Fruit fly (Drosophila melanogaster): Measurements from ENCODE around the gene CG46306.

The CG46306 gene

DNA sequence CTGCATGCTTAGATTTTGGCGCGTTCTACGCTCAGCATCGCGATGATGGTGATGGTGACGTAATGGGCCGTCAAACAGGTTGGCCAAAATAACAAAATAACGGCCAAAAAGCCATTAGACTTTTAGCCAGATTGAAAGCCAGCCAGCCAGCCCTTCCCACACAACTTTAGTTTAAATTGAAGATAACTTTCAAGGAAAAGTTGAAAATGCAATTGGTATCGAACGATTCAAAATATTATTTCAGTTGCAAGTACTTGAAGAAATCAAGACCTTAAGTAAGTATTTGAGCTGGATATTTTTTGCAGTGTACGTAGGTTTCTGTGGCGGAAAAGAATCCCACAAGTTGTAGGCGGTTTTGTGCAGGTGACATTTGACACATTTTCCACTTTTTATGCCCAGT, 54.3 kb downstream of the CG46306 start (continued):
- TF ChIP-seq CG8924 (tag; optimal IDR thresholded peaks at IDR 0.05) (peak; percentile 17), CG30431 (GFP tag; optimal IDR thresholded peaks at IDR 0.05) (no peak), CG6791 (GFP tag; IDR thresholded peaks at IDR 0.05; ENCODE audit: partially characterized antibody) (no peak), ase (GFP tag; IDR thresholded peaks at IDR 0.05) (no peak), CG3726 (GFP tag; IDR thresholded peaks at IDR 0.05) (no peak), CG18764 (GFP tag; optimal IDR thresholded peaks at IDR 0.05) (no peak), fd96Cb (tag; optimal IDR thresholded peaks at IDR 0.05) (no peak), tio (GFP tag; optimal IDR thresholded peaks at IDR 0.05) (no peak), CG4820 (GFP tag; optimal IDR thresholded peaks at IDR 0.05) (no peak), Pdp1 (GFP tag; optimal IDR thresholded peaks at IDR 0.05) (peak; percentile 11 to 62), CG31388 (GFP tag; optimal IDR thresholded peaks at IDR 0.05) (no peak), Vsx1 (GFP tag; optimal IDR thresholded peaks at IDR 0.05) (no peak), CG10366 (GFP tag; IDR thresholded peaks at IDR 0.05) (no peak), CG13287 (GFP tag; IDR thresholded peaks at IDR 0.05; ENCODE audit: partially characterized antibody) (no peak), YL-1 (GFP tag; optimal IDR thresholded peaks at IDR 0.05) (no peak), CG4707 (GFP tag; optimal IDR thresholded peaks at IDR 0.05) (no peak), gt (GFP tag; IDR thresholded peaks at IDR 0.05) (no peak), Eip74EF (GFP tag; optimal IDR thresholded peaks at IDR 0.05) (peak in 1 of 2 experiments; percentile 14), aop (GFP tag; IDR thresholded peaks at IDR 0.05) (no peak), Side (GFP tag; optimal IDR thresholded peaks at IDR 0.05) (peak; percentile 24), gro (GFP tag; optimal IDR thresholded peaks at IDR 0.05) (peak; percentile 65), tup (GFP tag; optimal IDR thresholded peaks at IDR 0.05) (no peak), her (GFP tag; optimal IDR thresholded peaks at IDR 0.05) (peak; percentile 13), CrebB (tag; optimal IDR thresholded peaks at IDR 0.05) (no peak), Deaf1 (tag; optimal IDR thresholded peaks at IDR 0.05) (no peak), p53 (GFP tag; optimal IDR thresholded peaks at IDR 0.05) (no peak), jigr1 (GFP tag; IDR thresholded peaks at IDR 0.05) (no peak), HLH54F (GFP tag; optimal IDR thresholded peaks at IDR 0.05) (peak; percentile 23), mam (GFP tag; optimal IDR thresholded peaks at IDR 0.05) (peak; percentile 34), esg (GFP tag; conservative IDR thresholded peaks at IDR 0.05) (no peak), slp2 (GFP tag; optimal IDR thresholded peaks at IDR 0.05) (no peak), zfh2 (GFP tag; optimal IDR thresholded peaks at IDR 0.05) (peak; percentile 41), pb (GFP tag; optimal IDR thresholded peaks at IDR 0.05) (peak; percentile 29), Hand (GFP tag; optimal IDR thresholded peaks at IDR 0.05) (no peak), CG7357 (GFP tag; IDR thresholded peaks at IDR 0.05) (no peak), CG4617 (GFP tag; optimal IDR thresholded peaks at IDR 0.05; ENCODE audit: borderline replicate concordance) (no peak), Hmx (GFP tag; optimal IDR thresholded peaks at IDR 0.05) (no peak), da (GFP tag; optimal IDR thresholded peaks at IDR 0.05) (no peak), tx (GFP tag; optimal IDR thresholded peaks at IDR 0.05) (no peak), dimm (GFP tag; IDR thresholded peaks at IDR 0.05) (no peak), Camta (GFP tag; optimal IDR thresholded peaks at IDR 0.05) (no peak), pita (GFP tag; optimal IDR thresholded peaks at IDR 0.05) (no peak), fd3F (GFP tag; optimal IDR thresholded peaks at IDR 0.05) (peak; percentile 16), cg (GFP tag; optimal IDR thresholded peaks at IDR 0.05) (no peak), Poxn (GFP tag; IDR thresholded peaks at IDR 0.05) (no peak), CG12659 (GFP tag; optimal IDR thresholded peaks at IDR 0.05) (no peak), Atf-2 (GFP tag; optimal IDR thresholded peaks at IDR 0.05) (peak; percentile 8), otp (GFP tag; IDR thresholded peaks at IDR 0.05) (0 out of 3 replicates have a peak, but pooled peaks have one; percentile 33), CG7271 (tag; optimal IDR thresholded peaks at IDR 0.05) (no peak), HHEX (GFP tag; optimal IDR thresholded peaks at IDR 0.05) (peak; percentile 29), Usf (GFP tag; optimal IDR thresholded peaks at IDR 0.05) (no peak), CG10209 (GFP tag; optimal IDR thresholded peaks at IDR 0.05) (peak; percentile 15)

All from whole organism, embryonic.